Worm (Caenorhabditis elegans) whole organism, L4 larva: ENCODE results near the gene Y67H2A.7.

ENCODE experiments used
- F10B5.3 ChIP-seq: sonication (generic microtip); optimal IDR thresholded peaks from 2 replicates; lab custom pipeline; 2016; ENCODE audit warnings: mild to moderate bottlenecking, missing genetic modification characterization, missing compliant biosample characterization
- F26F4.8 ChIP-seq: fragments of 200-800 bp; sonication (Bioruptor generic); conservative IDR thresholded peaks from 2 replicates; pipeline ENCODE4 v1.3.6; 2022; ENCODE audit warnings: missing genetic modification characterization, missing compliant biosample characterization
- F44E2.7 ChIP-seq: fragments of 200-800 bp; sonication (Bioruptor generic); IDR thresholded peaks from 2 replicates; pipeline ENCODE4 v2.1.2; 2022; ENCODE audit warnings: missing genetic modification characterization, missing compliant biosample characterization
- R02D3.7 ChIP-seq: fragments of 150-350 bp; sonication (generic microtip); optimal IDR thresholded peaks from 3 replicates; lab custom pipeline; 2014; ENCODE audit warnings: missing biosample characterization, missing genetic modification characterization
- Y5F2A.4 ChIP-seq: fragments of 200-800 bp; sonication (Bioruptor generic); optimal IDR thresholded peaks from 2 replicates; lab custom pipeline; 2018; ENCODE audit warnings: mild to moderate bottlenecking, missing genetic modification characterization, missing compliant biosample characterization
- ama-1 ChIP-seq: fragments of 150-350 bp; optimal IDR thresholded peaks from 2 replicates; lab custom pipeline; 2014; ENCODE audit warnings: inconsistent platforms, mixed read lengths
- attf-4 ChIP-seq: sonication (generic microtip); optimal IDR thresholded peaks from 3 replicates; lab custom pipeline; 2017; ENCODE audit warnings: missing biosample characterization, missing genetic modification characterization
- ceh-20 ChIP-seq: fragments of 200-800 bp; sonication (Bioruptor generic); IDR thresholded peaks from 2 replicates; pipeline ENCODE4 v1.3.6; 2022; ENCODE audit warnings: missing genetic modification reagents, missing genetic modification characterization, missing compliant biosample characterization
- ceh-28 ChIP-seq: fragments of 150-350 bp; optimal IDR thresholded peaks from 2 replicates; lab custom pipeline; 2014; ENCODE audit warnings: missing biosample characterization, missing genetic modification reagents, missing genetic modification characterization
- ceh-44 ChIP-seq: fragments of 200-800 bp; sonication (Bioruptor generic); IDR thresholded peaks from 2 replicates; pipeline ENCODE4 v1.3.6; 2022; ENCODE audit warnings: missing genetic modification reagents, missing genetic modification characterization, missing compliant biosample characterization
- ceh-62 ChIP-seq: sonication (generic microtip); optimal IDR thresholded peaks from 2 replicates; lab custom pipeline; 2017; ENCODE audit warnings: missing biosample characterization, missing genetic modification characterization
- ces-1 ChIP-seq: fragments of 150-350 bp; sonication (generic microtip); optimal IDR thresholded peaks from 4 replicates; lab custom pipeline; 2014; ENCODE audit warnings: missing biosample characterization, missing genetic modification reagents, missing genetic modification characterization
- daf-12 ChIP-seq: fragments of 150-350 bp; optimal IDR thresholded peaks from 2 replicates; lab custom pipeline; 2014; ENCODE audit warnings: missing biosample characterization, missing genetic modification reagents, missing genetic modification characterization
- daf-8 ChIP-seq: fragments of 200-800 bp; sonication (Bioruptor generic); IDR thresholded peaks from 2 replicates; pipeline ENCODE4 v1.3.6; 2022; ENCODE audit warnings: missing genetic modification characterization, missing compliant biosample characterization
- dmd-8 ChIP-seq: fragments of 200-800 bp; sonication (Bioruptor generic); IDR thresholded peaks from 2 replicates; pipeline ENCODE4 v1.3.6; 2022; ENCODE audit warnings: missing genetic modification characterization, missing compliant biosample characterization
- dmd-9 ChIP-seq: fragments of 200-800 bp; sonication (Bioruptor generic); IDR thresholded peaks from 2 replicates; pipeline ENCODE4 v1.3.6; 2022; ENCODE audit warnings: missing genetic modification reagents, missing genetic modification characterization, missing compliant biosample characterization
- duxl-1 ChIP-seq: sonication (generic microtip); optimal IDR thresholded peaks from 2 replicates; lab custom pipeline; 2016; ENCODE audit warnings: mild to moderate bottlenecking, missing genetic modification characterization, moderate library complexity, missing compliant biosample characterization; ENCODE audit not compliant: poor library complexity
- dve-1 ChIP-seq: sonication (generic microtip); optimal IDR thresholded peaks from 2 replicates; lab custom pipeline; 2017; ENCODE audit warnings: antibody characterized with exemption, mild to moderate bottlenecking, missing genetic modification characterization, missing compliant biosample characterization; ENCODE audit not compliant: insufficient read depth
- egl-27 ChIP-seq: sonication (generic microtip); optimal IDR thresholded peaks from 3 replicates; lab custom pipeline; 2017; ENCODE audit warnings: missing biosample characterization, missing genetic modification reagents, missing genetic modification characterization
- egl-43 ChIP-seq: fragments of 200-800 bp; sonication (Bioruptor generic); IDR thresholded peaks from 2 replicates; pipeline ENCODE4 v1.3.6; 2022; ENCODE audit warnings: missing genetic modification reagents, missing genetic modification characterization, missing compliant biosample characterization
- fos-1 ChIP-seq: fragments of 150-350 bp; optimal IDR thresholded peaks from 2 replicates; lab custom pipeline; 2014; ENCODE audit warnings: missing biosample characterization, missing genetic modification characterization
- hif-1 ChIP-seq, 2 experiments: sonication (generic microtip); optimal IDR thresholded peaks; 2 replicates each; lab custom pipeline; 2016 to 2017; ENCODE audit warnings: missing compliant biosample characterization in 2 of 2, missing genetic modification characterization in 2 of 2, missing genetic modification reagents in 2 of 2, missing genotype in 2 of 2, mild to moderate bottlenecking in 1 of 2
- hlh-30 ChIP-seq: sonication (generic microtip); optimal IDR thresholded peaks from 2 replicates; lab custom pipeline; 2017; ENCODE audit warnings: antibody characterized with exemption, mild to moderate bottlenecking, missing genetic modification characterization, missing compliant biosample characterization; ENCODE audit not compliant: insufficient read depth
- lin-1 ChIP-seq: fragments of 200-800 bp; sonication (Bioruptor generic); IDR thresholded peaks from 2 replicates; pipeline ENCODE4 v1.3.6; 2022; ENCODE audit warnings: missing genetic modification reagents, missing genetic modification characterization, missing compliant biosample characterization
- lin-13 ChIP-seq: fragments of 150-350 bp; optimal IDR thresholded peaks from 2 replicates; lab custom pipeline; 2014; ENCODE audit warnings: missing biosample characterization, missing genetic modification reagents, missing genetic modification characterization
- lin-15B ChIP-seq: fragments of 150-350 bp; sonication (generic microtip); optimal IDR thresholded peaks from 3 replicates; lab custom pipeline; 2014; ENCODE audit warnings: missing biosample characterization, missing genetic modification characterization
- lin-39 ChIP-seq: fragments of 150-350 bp; optimal IDR thresholded peaks from 2 replicates; lab custom pipeline; 2014; ENCODE audit warnings: missing biosample characterization, missing genetic modification reagents, missing genetic modification characterization
- madf-5 ChIP-seq, 2 experiments: fragments of 200-800 bp; sonication (Bioruptor generic); IDR thresholded peaks; 2 replicates each; pipeline ENCODE4 v1.3.6; 2022; ENCODE audit warnings: missing compliant biosample characterization in 2 of 2, missing genetic modification characterization in 2 of 2
- mdt-29 ChIP-seq: fragments of 200-800 bp; sonication (Bioruptor generic); IDR thresholded peaks from 2 replicates; pipeline ENCODE4 v1.3.6; 2022; ENCODE audit warnings: missing genetic modification reagents, missing genetic modification characterization, missing compliant biosample characterization
- mes-2 ChIP-seq: sonication (generic microtip); optimal IDR thresholded peaks from 2 replicates; lab custom pipeline; 2016; ENCODE audit warnings: missing genotype, mild to moderate bottlenecking, missing genetic modification characterization, missing compliant biosample characterization; ENCODE audit not compliant: poor library complexity, severe bottlenecking
- nhr-11 ChIP-seq: fragments of 150-350 bp; optimal IDR thresholded peaks from 2 replicates; lab custom pipeline; 2014; ENCODE audit warnings: missing biosample characterization, missing genetic modification characterization
- nhr-237 ChIP-seq: sonication (generic microtip); optimal IDR thresholded peaks from 2 replicates; lab custom pipeline; 2017; ENCODE audit warnings: missing biosample characterization, missing genetic modification characterization
- nhr-28 ChIP-seq: fragments of 150-350 bp; optimal IDR thresholded peaks from 2 replicates; lab custom pipeline; 2014; ENCODE audit warnings: missing biosample characterization, missing genetic modification characterization
- nhr-41 ChIP-seq: fragments of 200-800 bp; sonication (Bioruptor generic); IDR thresholded peaks from 2 replicates; pipeline ENCODE4 v1.3.6; 2022; ENCODE audit warnings: missing genetic modification reagents, missing genetic modification characterization, missing compliant biosample characterization
- nhr-76 ChIP-seq: fragments of 150-350 bp; optimal IDR thresholded peaks from 2 replicates; lab custom pipeline; 2014; ENCODE audit warnings: missing biosample characterization, missing genetic modification characterization
- nhr-77 ChIP-seq: fragments of 150-350 bp; optimal IDR thresholded peaks from 2 replicates; lab custom pipeline; 2014; ENCODE audit warnings: missing biosample characterization, missing genetic modification characterization
- pha-4 ChIP-seq, 2 experiments: fragments of 150-350 bp in 1 of 2; fragments of 200-800 bp in 1 of 2; sonication (Bioruptor generic) in 1 of 2; IDR thresholded peaks in 1 of 2; optimal IDR thresholded peaks in 1 of 2; 2 replicates each; pipeline versions ENCODE4 v1.3.6 to Lab custom; 2014 to 2022; ENCODE audit warnings: missing genetic modification characterization in 2 of 2, missing genetic modification reagents in 2 of 2, missing biosample characterization in 1 of 2, missing compliant biosample characterization in 1 of 2
- php-3 ChIP-seq: fragments of 200-800 bp; sonication (Bioruptor generic); IDR thresholded peaks from 2 replicates; pipeline ENCODE4 v1.3.6; 2022; ENCODE audit warnings: missing genetic modification reagents, missing genetic modification characterization, missing compliant biosample characterization
- saeg-2 ChIP-seq: fragments of 200-800 bp; sonication (Bioruptor generic); IDR thresholded peaks from 2 replicates; pipeline ENCODE4 v1.3.6; 2022; ENCODE audit warnings: missing genetic modification reagents, missing genetic modification characterization, missing compliant biosample characterization
- sdz-12 ChIP-seq: fragments of 200-800 bp; sonication (Bioruptor generic); optimal IDR thresholded peaks from 2 replicates; lab custom pipeline; 2018; ENCODE audit warnings: mild to moderate bottlenecking, missing genetic modification characterization, missing compliant biosample characterization
- set-16 ChIP-seq: fragments of 200-800 bp; sonication (Bioruptor generic); IDR thresholded peaks from 2 replicates; pipeline ENCODE4 v1.3.6; 2022; ENCODE audit warnings: missing genetic modification reagents, missing genetic modification characterization, missing compliant biosample characterization
- skn-1 ChIP-seq: fragments of 150-350 bp; optimal IDR thresholded peaks from 2 replicates; lab custom pipeline; 2014; ENCODE audit warnings: missing biosample characterization, missing genetic modification characterization
- snpc-1.2 ChIP-seq: fragments of 200-800 bp; sonication (Bioruptor generic); IDR thresholded peaks from 2 replicates; pipeline ENCODE4 v1.3.6; 2022; ENCODE audit warnings: missing genetic modification reagents, missing genetic modification characterization, missing compliant biosample characterization
- snpc-4 ChIP-seq: fragments of 150-350 bp; optimal IDR thresholded peaks from 2 replicates; lab custom pipeline; 2014; ENCODE audit warnings: missing biosample characterization, missing genetic modification characterization
- spr-3 ChIP-seq: fragments of 200-800 bp; sonication (Bioruptor generic); optimal IDR thresholded peaks from 2 replicates; lab custom pipeline; 2018; ENCODE audit warnings: mild to moderate bottlenecking, missing genetic modification characterization, missing compliant biosample characterization
- tag-97 ChIP-seq: fragments of 200-800 bp; sonication (Bioruptor generic); IDR thresholded peaks from 2 replicates; pipeline ENCODE4 v1.3.6; 2022; ENCODE audit warnings: missing genetic modification characterization, missing compliant biosample characterization
- unc-62 ChIP-seq, 3 experiments: fragments of 150-350 bp in 1 of 3; sonication (generic microtip); optimal IDR thresholded peaks in 2 of 3; peaks in 1 of 3; 1 replicate in 1 of 3; 2 replicates in 2 of 3; lab custom pipeline; 2014 to 2017; ENCODE audit warnings: missing biosample characterization in 3 of 3, missing genetic modification characterization in 3 of 3, missing genetic modification reagents in 3 of 3, missing genotype in 1 of 3
- vab-7 ChIP-seq: fragments of 200-800 bp; sonication (Bioruptor generic); IDR thresholded peaks from 2 replicates; pipeline ENCODE4 v1.3.6; 2022; ENCODE audit warnings: missing genetic modification reagents, missing genetic modification characterization, missing compliant biosample characterization
- zag-1 ChIP-seq: fragments of 150-350 bp; optimal IDR thresholded peaks from 2 replicates; lab custom pipeline; 2014; ENCODE audit warnings: missing biosample characterization, missing genetic modification characterization
- zfp-3 ChIP-seq: fragments of 200-800 bp; sonication (Bioruptor generic); conservative IDR thresholded peaks from 2 replicates; pipeline ENCODE4 v1.3.6; 2022; ENCODE audit warnings: missing genetic modification reagents, missing genetic modification characterization, missing compliant biosample characterization
- zip-11 ChIP-seq: fragments of 200-800 bp; sonication (Bioruptor generic); IDR thresholded peaks from 2 replicates; pipeline ENCODE4 v1.3.6; 2022; ENCODE audit warnings: missing genetic modification characterization, missing compliant biosample characterization

The Y67H2A.7 gene

DNA sequence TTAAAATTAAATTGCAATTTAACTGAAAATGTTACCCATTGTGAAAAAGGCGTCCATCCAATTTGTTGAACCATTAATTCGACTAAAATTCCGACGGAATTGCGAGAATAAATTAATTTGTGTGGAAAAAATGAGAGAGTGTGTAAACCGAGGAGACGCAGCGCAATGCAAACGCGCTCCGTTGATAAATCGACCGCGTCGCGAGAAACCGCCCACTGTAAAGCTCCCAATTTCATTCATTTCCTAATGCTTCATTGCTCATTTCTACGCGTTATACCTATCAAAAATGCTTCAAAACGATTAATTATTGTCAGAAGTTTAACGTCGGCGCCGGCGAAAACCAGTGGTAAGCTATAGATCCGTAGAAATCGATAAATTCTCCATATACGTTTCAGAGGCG, 5.8 kb upstream of the Y67H2A.7 start, which contains the start of the genes Y67H2A.2 and micu-1 (continued):
- no peak for TF ChIP-seq tag-97
- no peak for TF ChIP-seq lin-39 (tag; lab: Kevin White, UChicago)
- no peak for TF ChIP-seq attf-4 (tag; lab: Kevin White, UChicago)
- no peak for TF ChIP-seq php-3 (GFP tag; lab: Robert Waterston, UW)
- no peak for TF ChIP-seq snpc-4 (tag; lab: Kevin White, UChicago)
- no peak for TF ChIP-seq daf-12 (tag; lab: Kevin White, UChicago)
- no peak for TF ChIP-seq vab-7
- no peak for TF ChIP-seq ceh-62
- TF ChIP-seq egl-27 (tag; lab: Kevin White, UChicago), result no peak
- peak; percentile 18 for TF ChIP-seq nhr-77 (tag; lab: Kevin White, UChicago)
- TF ChIP-seq fos-1 (tag; lab: Kevin White, UChicago), result no peak
- TF ChIP-seq mes-2 (tag; lab: Kevin White, UChicago), result peak; percentile 83
- no peak for TF ChIP-seq set-16 (GFP tag; lab: Robert Waterston, UW)
- TF ChIP-seq sdz-12, result no peak
- no peak for TF ChIP-seq F10B5.3 (tag; lab: Kevin White, UChicago)
- TF ChIP-seq Y5F2A.4, result no peak
- TF ChIP-seq hlh-30, result peak; percentile 45
- no peak for TF ChIP-seq lin-15B (tag; lab: Kevin White, UChicago)
- no peak for TF ChIP-seq zag-1 (tag; lab: Kevin White, UChicago)
- TF ChIP-seq saeg-2 (GFP tag; lab: Robert Waterston, UW), result no peak
- TF ChIP-seq daf-8, result no peak
- no peak for TF ChIP-seq pha-4 (GFP tag; IDR thresholded peaks at IDR 0.05; lab: Robert Waterston, UW)
- no peak for TF ChIP-seq pha-4 (tag; optimal IDR thresholded peaks at IDR 0.05; lab: Kevin White, UChicago)
- TF ChIP-seq madf-5 (GFP tag; IDR thresholded peaks at IDR 0.05; lab: Robert Waterston, UW), result no peak
- no peak for TF ChIP-seq unc-62 (GFP tag; optimal IDR thresholded peaks at IDR 0.05 in 1 of 2; lab: Kevin White, UChicago)
- TF ChIP-seq unc-62 (tag; optimal IDR thresholded peaks at IDR 0.05; lab: Kevin White, UChicago), result no peak
- TF ChIP-seq hif-1 (tag; optimal IDR thresholded peaks at IDR 0.05; lab: Kevin White, UChicago), result peak in 1 of 2 experiments; percentile 29
- TF ChIP-seq F26F4.8 (GFP tag; lab: Robert Waterston, UW), result no peak
- no peak for TF ChIP-seq dmd-8 (GFP tag; lab: Robert Waterston, UW)
- TF ChIP-seq zfp-3 (GFP tag; lab: Robert Waterston, UW), result peak; percentile 25; the same call in 1 of the 2 replicates
- no peak for TF ChIP-seq R02D3.7 (tag; lab: Kevin White, UChicago)
- TF ChIP-seq ceh-44 (GFP tag; lab: Robert Waterston, UW), result 0 out of 2 replicates have a peak, but pooled peaks have one; percentile 42
- TF ChIP-seq zip-11 (GFP tag; lab: Robert Waterston, UW), result no peak
- TF ChIP-seq ama-1 (lab: Kevin White, UChicago), result no peak
- TF ChIP-seq nhr-11 (tag; lab: Kevin White, UChicago), result no peak
- TF ChIP-seq ces-1 (GFP tag; lab: Kevin White, UChicago), result peak; percentile 24
- peak; percentile 0 for TF ChIP-seq lin-13
- peak; percentile 31 for TF ChIP-seq dve-1 (tag; lab: Kevin White, UChicago)
- TF ChIP-seq mdt-29 (GFP tag; lab: Robert Waterston, UW), result no peak
- no peak for TF ChIP-seq F44E2.7 (GFP tag; lab: Robert Waterston, UW)
- TF ChIP-seq ceh-20 (GFP tag; lab: Robert Waterston, UW), result 0 out of 2 replicates have a peak, but pooled peaks have one; percentile 34
- TF ChIP-seq skn-1 (tag; lab: Kevin White, UChicago), result no peak
- peak; percentile 41 for TF ChIP-seq spr-3 (GFP tag; lab: Kevin White, UChicago)
- TF ChIP-seq nhr-41 (GFP tag; lab: Robert Waterston, UW), result no peak
- no peak for TF ChIP-seq egl-43 (GFP tag; lab: Robert Waterston, UW)
- TF ChIP-seq nhr-28 (tag; lab: Kevin White, UChicago), result peak; percentile 23
- TF ChIP-seq duxl-1 (tag; lab: Kevin White, UChicago), result no peak
- no peak for TF ChIP-seq dmd-9 (GFP tag; lab: Robert Waterston, UW)
- no peak for TF ChIP-seq nhr-76 (tag; lab: Kevin White, UChicago)
- no peak for TF ChIP-seq snpc-1.2 (GFP tag; lab: Robert Waterston, UW)
- no peak for TF ChIP-seq nhr-237
- no peak for TF ChIP-seq ceh-28
- no peak for TF ChIP-seq lin-1 (GFP tag; lab: Robert Waterston, UW)
